Fruit fly (Drosophila melanogaster) Kc167 (cell line): Measurements from ENCODE around the gene CG31370.

Experiments
- Sin3A ChIP-seq: fragments of >200 bp; optimal IDR thresholded peaks from 2 replicates; lab custom pipeline; 2018; ENCODE audit warnings: missing external identifiers
- h ChIP-seq: fragments of >200 bp; optimal IDR thresholded peaks from 3 replicates; lab custom pipeline; 2018; ENCODE audit warnings: missing external identifiers
- ttk ChIP-seq: sonication (Bioruptor generic); optimal IDR thresholded peaks from 2 replicates; lab custom pipeline; 2017; ENCODE audit warnings: missing external identifiers

- TF ChIP-seq Sin3A (lab: Kevin White, UChicago) (no peak), h (lab: Kevin White, UChicago) (no peak), ttk (lab: Kevin White, UChicago) (no peak)
Measured at dm6 chr3R:25275276-25275675, 27.0 kb upstream of the CG31370 start.
